Worm (Caenorhabditis elegans) whole organism, mixed stage, embryonic: ENCODE results near the gene ftr-1.

Experiments used
- elt-3 ChIP-seq: fragments of 150-350 bp; optimal IDR thresholded peaks from 2 replicates; lab custom pipeline; 2014; ENCODE audit warnings: missing biosample characterization, missing genetic modification characterization
- nhr-76 ChIP-seq: sonication (generic microtip); optimal IDR thresholded peaks from 2 replicates; lab custom pipeline; 2017; ENCODE audit warnings: missing biosample characterization, missing genetic modification characterization

- TF ChIP-seq elt-3 (tag; lab: Kevin White, UChicago), result no peak
- TF ChIP-seq nhr-76 (tag; lab: Kevin White, UChicago), result no peak
Measured at ce11 chrV:20223725-20224124, 27.0 kb downstream of the ftr-1 start.
